Worm (Caenorhabditis elegans): ENCODE results near the gene D1005.4.

- TF ChIP-seq ceh-82 (tag; optimal IDR thresholded peaks at IDR 0.05) (no peak), mdl-1 (tag; optimal IDR thresholded peaks at IDR 0.05) (no peak), nhr-237 (tag; optimal IDR thresholded peaks at IDR 0.05) (no peak), ama-1 (optimal IDR thresholded peaks at IDR 0.05) (no peak), daf-12 (tag; optimal IDR thresholded peaks at IDR 0.05) (no peak), unc-62 (GFP tag; optimal IDR thresholded peaks at IDR 0.05) (no peak)
These were observed 41.9 kb downstream of the D1005.4 start for ce11 chrX:1443556-1444243.
